Fruit fly (Drosophila melanogaster): ENCODE data around the gene CG2100.

Gene CG2100

DNA sequence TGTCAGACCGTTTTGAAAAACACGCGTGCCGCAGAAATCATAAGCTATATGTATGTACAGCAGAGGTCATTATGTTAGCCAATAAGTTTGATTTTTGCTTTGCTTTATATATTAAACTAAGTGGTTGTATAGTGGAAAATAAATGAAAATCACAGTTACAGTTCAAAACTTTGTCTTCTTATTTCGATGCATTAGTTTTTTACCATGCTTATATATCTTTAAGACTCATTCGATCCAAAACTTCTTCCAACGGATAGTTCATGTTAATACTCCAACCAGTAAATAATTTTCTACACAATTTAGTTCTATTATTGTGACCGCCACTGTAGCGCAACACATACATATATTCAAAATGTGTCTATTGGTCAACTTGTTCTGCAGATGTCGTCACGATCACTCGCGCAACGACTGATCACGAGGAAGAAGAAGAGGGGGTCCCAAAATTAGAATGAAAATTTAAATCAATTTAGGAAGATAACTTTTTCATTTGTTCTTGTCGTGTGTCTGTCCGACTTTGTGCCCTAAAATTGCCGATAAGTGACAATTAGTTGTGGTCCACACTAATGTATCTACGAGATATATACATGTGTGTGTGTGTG lies 30.6 kb downstream of the CG2100 start (continued):
- 0 out of 2 replicates have a peak, but pooled peaks have one; percentile 21 for TF ChIP-seq stc (GFP tag; IDR thresholded peaks at IDR 0.05)
- peak; percentile 53; the same call in 2 of the 3 replicates for TF ChIP-seq CG34422 (GFP tag; IDR thresholded peaks at IDR 0.05)
- peak; percentile 25 for TF ChIP-seq run (tag; optimal IDR thresholded peaks at IDR 0.05)
- no peak for TF ChIP-seq chm (GFP tag; IDR thresholded peaks at IDR 0.05)
- no peak for TF ChIP-seq CG31388 (GFP tag; optimal IDR thresholded peaks at IDR 0.05)
- TF ChIP-seq dm (GFP tag; optimal IDR thresholded peaks at IDR 0.05): no peak
- peak; percentile 46 for TF ChIP-seq BtbVII (GFP tag; optimal IDR thresholded peaks at IDR 0.05)
- peak; percentile 20 for TF ChIP-seq oc (tag; optimal IDR thresholded peaks at IDR 0.05)
- TF ChIP-seq Vsx1 (GFP tag; optimal IDR thresholded peaks at IDR 0.05): no peak
- peak in 1 of 2 experiments; percentile 76 for TF ChIP-seq bsh (GFP tag; optimal IDR thresholded peaks at IDR 0.05)
- peak; percentile 54 for TF ChIP-seq CG13624 (GFP tag; optimal IDR thresholded peaks at IDR 0.05)
- TF ChIP-seq zen (tag; optimal IDR thresholded peaks at IDR 0.05): no peak
- no peak for TF ChIP-seq Sry-β (GFP tag; optimal IDR thresholded peaks at IDR 0.05)
- TF ChIP-seq ase (GFP tag; IDR thresholded peaks at IDR 0.05): 0 out of 3 replicates have a peak, but pooled peaks have one; percentile 40
- no peak for TF ChIP-seq Dp (GFP tag; optimal IDR thresholded peaks at IDR 0.05)
- TF ChIP-seq CG14710 (tag; optimal IDR thresholded peaks at IDR 0.05): no peak
- no peak for TF ChIP-seq lbe (GFP tag; optimal IDR thresholded peaks at IDR 0.05)
- TF ChIP-seq CG16815 (GFP tag; optimal IDR thresholded peaks at IDR 0.05): peak; percentile 22
- TF ChIP-seq sug (tag; optimal IDR thresholded peaks at IDR 0.05): no peak
- peak; percentile 21 for TF ChIP-seq schlank (tag; optimal IDR thresholded peaks at IDR 0.05)
- peak; percentile 82 for TF ChIP-seq gem (tag; optimal IDR thresholded peaks at IDR 0.05)
- peak; percentile 89 for TF ChIP-seq sens (GFP tag)
- no peak for TF ChIP-seq YL-1 (GFP tag; optimal IDR thresholded peaks at IDR 0.05)
- TF ChIP-seq CG4617 (GFP tag; optimal IDR thresholded peaks at IDR 0.05; ENCODE audit: borderline replicate concordance): no peak
- TF ChIP-seq Atf-2 (GFP tag; optimal IDR thresholded peaks at IDR 0.05): peak; percentile 43
- no peak for TF ChIP-seq NC2α (GFP tag; optimal IDR thresholded peaks at IDR 0.05)
- TF ChIP-seq fru (optimal IDR thresholded peaks at IDR 0.05): no peak
- TF ChIP-seq Abd-B (GFP tag; optimal IDR thresholded peaks at IDR 0.05): peak; percentile 51
- peak; percentile 43 for TF ChIP-seq CG2875 (GFP tag; optimal IDR thresholded peaks at IDR 0.05)
- no peak for TF ChIP-seq ERR (GFP tag; optimal IDR thresholded peaks at IDR 0.05)
- no peak for TF ChIP-seq CG8359 (GFP tag; optimal IDR thresholded peaks at IDR 0.05; ENCODE audit: borderline replicate concordance)
- TF ChIP-seq trh (GFP tag; optimal IDR thresholded peaks at IDR 0.05): no peak
- TF ChIP-seq CG9437 (GFP tag; optimal IDR thresholded peaks at IDR 0.05): peak; percentile 59
- peak; percentile 84 for TF ChIP-seq nmo (GFP tag; optimal IDR thresholded peaks at IDR 0.05)
- no peak for TF ChIP-seq D19A (tag; optimal IDR thresholded peaks at IDR 0.05)
- peak; percentile 6 for TF ChIP-seq Lhr (GFP tag; optimal IDR thresholded peaks at IDR 0.05)
- TF ChIP-seq prd (optimal IDR thresholded peaks at IDR 0.05): no peak
- TF ChIP-seq prd (GFP tag; IDR thresholded peaks at IDR 0.05): peak; percentile 69
- TF ChIP-seq CG30431 (GFP tag; optimal IDR thresholded peaks at IDR 0.05): no peak
- TF ChIP-seq B-H1 (GFP tag; IDR thresholded peaks at IDR 0.05): no peak
- TF ChIP-seq Drgx (GFP tag; IDR thresholded peaks at IDR 0.05): peak; percentile 30; the same call in 1 of the 2 replicates
- no peak for TF ChIP-seq pfk (GFP tag; optimal IDR thresholded peaks at IDR 0.05)
- no peak for TF ChIP-seq zfh2 (GFP tag; optimal IDR thresholded peaks at IDR 0.05)
- TF ChIP-seq amos (GFP tag; IDR thresholded peaks at IDR 0.05; ENCODE audit: partially characterized antibody): no peak
- peak; percentile 42 for TF ChIP-seq Max (GFP tag; optimal IDR thresholded peaks at IDR 0.05)
- no peak for TF ChIP-seq en (GFP tag; optimal IDR thresholded peaks at IDR 0.05)
- peak; percentile 48 for TF ChIP-seq ems (GFP tag; optimal IDR thresholded peaks at IDR 0.05)
- no peak for TF ChIP-seq pan (optimal IDR thresholded peaks at IDR 0.05)
- peak in 1 of 2 experiments; percentile 45 for TF ChIP-seq pan (GFP tag; optimal IDR thresholded peaks at IDR 0.05 in 1 of 2, IDR thresholded peaks at IDR 0.05 in 1 of 2)
- TF ChIP-seq NFAT (GFP tag; IDR thresholded peaks at IDR 0.05): no peak
- no peak for TF ChIP-seq inv (GFP tag; IDR thresholded peaks at IDR 0.05; ENCODE audit: partially characterized antibody)

Data from whole organism, embryonic.